Worm (Caenorhabditis elegans): ENCODE results near the gene fbxa-72.

DNA sequence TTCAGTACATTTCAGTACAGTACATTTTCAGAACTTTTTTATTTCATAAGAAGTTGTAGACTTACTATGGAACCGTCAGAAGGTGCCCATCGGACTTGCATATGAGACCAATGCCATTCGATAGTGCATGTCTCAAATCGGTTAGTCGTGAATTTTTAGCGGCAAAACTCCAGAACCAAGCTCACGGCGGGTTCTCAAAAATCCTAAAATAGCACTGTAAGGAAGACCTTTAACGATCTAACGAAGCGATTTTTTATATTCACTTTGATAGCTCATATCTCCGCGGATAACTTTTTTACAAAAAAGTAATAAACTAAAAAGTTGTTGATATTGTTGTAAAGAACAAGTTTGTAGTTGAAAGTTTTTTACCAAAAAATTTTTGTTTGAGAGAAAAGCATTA lies 2.3 kb downstream of the fbxa-72 start, which contains the start of gene sru-25:
- no peak for TF ChIP-seq ceh-82 (tag; optimal IDR thresholded peaks at IDR 0.05)
- no peak for TF ChIP-seq unc-55 (GFP tag; optimal IDR thresholded peaks at IDR 0.05)
- TF ChIP-seq skn-1 (tag; optimal IDR thresholded peaks at IDR 0.05) = no peak
- TF ChIP-seq nhr-11 (tag; optimal IDR thresholded peaks at IDR 0.05) = no peak
- no peak for TF ChIP-seq ama-1 (optimal IDR thresholded peaks at IDR 0.05)
- no peak for TF ChIP-seq zag-1 (tag; optimal IDR thresholded peaks at IDR 0.05)
- TF ChIP-seq mdl-1 (tag; optimal IDR thresholded peaks at IDR 0.05) = no peak
- no peak for TF ChIP-seq C34F6.9 (tag; optimal IDR thresholded peaks at IDR 0.05)
